Worm (Caenorhabditis elegans) whole organism, L4 larva: ENCODE measurements around the gene pdzd-8.

ENCODE experiments used
- F10B5.3 ChIP-seq: sonication (generic microtip); optimal IDR thresholded peaks from 2 replicates; lab custom pipeline; 2016; ENCODE audit warnings: mild to moderate bottlenecking, missing genetic modification characterization, missing compliant biosample characterization
- R02D3.7 ChIP-seq: fragments of 150-350 bp; sonication (generic microtip); optimal IDR thresholded peaks from 3 replicates; lab custom pipeline; 2014; ENCODE audit warnings: missing biosample characterization, missing genetic modification characterization
- Y75B8A.6 ChIP-seq: fragments of 200-800 bp; sonication (Bioruptor generic); IDR thresholded peaks from 2 replicates; pipeline ENCODE4 v1.3.6; 2022; ENCODE audit warnings: missing genetic modification reagents, missing genetic modification characterization, missing compliant biosample characterization
- ZK546.5 ChIP-seq, 2 experiments: sonication (generic microtip); optimal IDR thresholded peaks; 2 replicates each; lab custom pipeline; 2017; ENCODE audit warnings: missing biosample characterization in 2 of 2, missing genetic modification characterization in 2 of 2
- arid-1 ChIP-seq: fragments of 200-800 bp; sonication (Bioruptor generic); conservative IDR thresholded peaks from 2 replicates; pipeline ENCODE4 v1.3.6; 2022; ENCODE audit warnings: missing genetic modification reagents, missing genetic modification characterization, missing compliant biosample characterization
- ceh-32 ChIP-seq: sonication (generic microtip); optimal IDR thresholded peaks from 2 replicates; lab custom pipeline; 2016; ENCODE audit warnings: mild to moderate bottlenecking, missing genetic modification characterization, missing compliant biosample characterization; ENCODE audit not compliant: poor library complexity
- ceh-62 ChIP-seq: sonication (generic microtip); optimal IDR thresholded peaks from 2 replicates; lab custom pipeline; 2017; ENCODE audit warnings: missing biosample characterization, missing genetic modification characterization
- ceh-82 ChIP-seq: sonication (generic microtip); optimal IDR thresholded peaks from 2 replicates; lab custom pipeline; 2017; ENCODE audit warnings: missing biosample characterization, missing genetic modification characterization
- daf-16 ChIP-seq, 3 experiments: sonication (generic microtip); optimal IDR thresholded peaks; 2 replicates each; lab custom pipeline; 2016 to 2017; ENCODE audit warnings: missing genetic modification characterization in 3 of 3, missing genetic modification reagents in 3 of 3, mild to moderate bottlenecking in 2 of 3, missing compliant biosample characterization in 2 of 3, missing biosample characterization in 1 of 3, moderate library complexity in 1 of 3
- dmd-6 ChIP-seq: fragments of 200-800 bp; sonication (Bioruptor generic); IDR thresholded peaks from 2 replicates; pipeline ENCODE4 v1.3.6; 2022; ENCODE audit warnings: missing genetic modification reagents, missing genetic modification characterization, missing compliant biosample characterization
- dmd-9 ChIP-seq: fragments of 200-800 bp; sonication (Bioruptor generic); IDR thresholded peaks from 2 replicates; pipeline ENCODE4 v1.3.6; 2022; ENCODE audit warnings: missing genetic modification reagents, missing genetic modification characterization, missing compliant biosample characterization
- dve-1 ChIP-seq: sonication (generic microtip); optimal IDR thresholded peaks from 2 replicates; lab custom pipeline; 2017; ENCODE audit warnings: antibody characterized with exemption, mild to moderate bottlenecking, missing genetic modification characterization, missing compliant biosample characterization; ENCODE audit not compliant: insufficient read depth
- egl-27 ChIP-seq: sonication (generic microtip); optimal IDR thresholded peaks from 3 replicates; lab custom pipeline; 2017; ENCODE audit warnings: missing biosample characterization, missing genetic modification reagents, missing genetic modification characterization
- egl-43 ChIP-seq: fragments of 200-800 bp; sonication (Bioruptor generic); IDR thresholded peaks from 2 replicates; pipeline ENCODE4 v1.3.6; 2022; ENCODE audit warnings: missing genetic modification reagents, missing genetic modification characterization, missing compliant biosample characterization
- hif-1 ChIP-seq, 2 experiments: sonication (generic microtip); optimal IDR thresholded peaks; 2 replicates each; lab custom pipeline; 2016 to 2017; ENCODE audit warnings: missing compliant biosample characterization in 2 of 2, missing genetic modification characterization in 2 of 2, missing genetic modification reagents in 2 of 2, missing genotype in 2 of 2, mild to moderate bottlenecking in 1 of 2
- hlh-11 ChIP-seq: fragments of 200-800 bp; sonication (Bioruptor generic); optimal IDR thresholded peaks from 2 replicates; lab custom pipeline; 2018; ENCODE audit warnings: mild to moderate bottlenecking, missing genetic modification characterization, missing compliant biosample characterization
- lin-13 ChIP-seq: fragments of 150-350 bp; optimal IDR thresholded peaks from 2 replicates; lab custom pipeline; 2014; ENCODE audit warnings: missing biosample characterization, missing genetic modification reagents, missing genetic modification characterization
- lin-15B ChIP-seq: fragments of 150-350 bp; sonication (generic microtip); optimal IDR thresholded peaks from 3 replicates; lab custom pipeline; 2014; ENCODE audit warnings: missing biosample characterization, missing genetic modification characterization
- lin-29 ChIP-seq: fragments of 200-800 bp; sonication (Bioruptor generic); IDR thresholded peaks from 2 replicates; pipeline ENCODE4 v1.3.6; 2022; ENCODE audit warnings: missing genetic modification reagents, missing genetic modification characterization, missing compliant biosample characterization
- lin-38 ChIP-seq: fragments of 200-800 bp; sonication (Bioruptor generic); IDR thresholded peaks from 2 replicates; pipeline ENCODE4 v1.3.6; 2022; ENCODE audit warnings: missing genetic modification reagents, missing genetic modification characterization, missing compliant biosample characterization
- lir-3 ChIP-seq: sonication (generic microtip); optimal IDR thresholded peaks from 2 replicates; lab custom pipeline; 2016; ENCODE audit warnings: mild to moderate bottlenecking, missing genetic modification characterization, missing compliant biosample characterization
- lsy-2 ChIP-seq, 2 experiments: fragments of 150-350 bp in 1 of 2; sonication (generic microtip) in 1 of 2; optimal IDR thresholded peaks; 2 replicates each; lab custom pipeline; 2014 to 2017; ENCODE audit warnings: missing biosample characterization in 2 of 2, missing genetic modification characterization in 2 of 2
- mdl-1 ChIP-seq, 2 experiments: fragments of 150-350 bp in 1 of 2; sonication (generic microtip) in 1 of 2; optimal IDR thresholded peaks; 2 replicates each; lab custom pipeline; 2014 to 2017; ENCODE audit warnings: missing biosample characterization in 2 of 2, missing genetic modification characterization in 2 of 2
- mxl-3 ChIP-seq: fragments of 200-800 bp; sonication (Bioruptor generic); optimal IDR thresholded peaks from 2 replicates; lab custom pipeline; 2018; ENCODE audit warnings: mild to moderate bottlenecking, missing genetic modification characterization, missing compliant biosample characterization
- nhr-11 ChIP-seq: fragments of 150-350 bp; optimal IDR thresholded peaks from 2 replicates; lab custom pipeline; 2014; ENCODE audit warnings: missing biosample characterization, missing genetic modification characterization
- nhr-28 ChIP-seq: fragments of 150-350 bp; optimal IDR thresholded peaks from 2 replicates; lab custom pipeline; 2014; ENCODE audit warnings: missing biosample characterization, missing genetic modification characterization
- nhr-48 ChIP-seq: sonication (generic microtip); optimal IDR thresholded peaks from 2 replicates; lab custom pipeline; 2016; ENCODE audit warnings: mild to moderate bottlenecking, missing genetic modification characterization, missing compliant biosample characterization
- nhr-76 ChIP-seq: fragments of 150-350 bp; optimal IDR thresholded peaks from 2 replicates; lab custom pipeline; 2014; ENCODE audit warnings: missing biosample characterization, missing genetic modification characterization
- snpc-1.2 ChIP-seq: fragments of 200-800 bp; sonication (Bioruptor generic); IDR thresholded peaks from 2 replicates; pipeline ENCODE4 v1.3.6; 2022; ENCODE audit warnings: missing genetic modification reagents, missing genetic modification characterization, missing compliant biosample characterization
- spr-3 ChIP-seq: fragments of 200-800 bp; sonication (Bioruptor generic); optimal IDR thresholded peaks from 2 replicates; lab custom pipeline; 2018; ENCODE audit warnings: mild to moderate bottlenecking, missing genetic modification characterization, missing compliant biosample characterization
- tag-97 ChIP-seq: fragments of 200-800 bp; sonication (Bioruptor generic); IDR thresholded peaks from 2 replicates; pipeline ENCODE4 v1.3.6; 2022; ENCODE audit warnings: missing genetic modification characterization, missing compliant biosample characterization
- unc-130 ChIP-seq: sonication (generic microtip); optimal IDR thresholded peaks from 2 replicates; lab custom pipeline; 2016; ENCODE audit warnings: missing genetic modification reagents, missing genetic modification characterization, missing compliant biosample characterization
- unc-39 ChIP-seq: sonication (generic microtip); optimal IDR thresholded peaks from 2 replicates; lab custom pipeline; 2017; ENCODE audit warnings: missing biosample characterization, missing genetic modification characterization
- unc-62 ChIP-seq, 3 experiments: fragments of 150-350 bp in 1 of 3; sonication (generic microtip); optimal IDR thresholded peaks in 2 of 3; peaks in 1 of 3; 1 replicate in 1 of 3; 2 replicates in 2 of 3; lab custom pipeline; 2014 to 2017; ENCODE audit warnings: missing biosample characterization in 3 of 3, missing genetic modification characterization in 3 of 3, missing genetic modification reagents in 3 of 3, missing genotype in 1 of 3
- zag-1 ChIP-seq: fragments of 150-350 bp; optimal IDR thresholded peaks from 2 replicates; lab custom pipeline; 2014; ENCODE audit warnings: missing biosample characterization, missing genetic modification characterization
- zfp-2 ChIP-seq: sonication (generic microtip); optimal IDR thresholded peaks from 2 replicates; lab custom pipeline; 2016; ENCODE audit warnings: mild to moderate bottlenecking, missing genetic modification characterization, missing compliant biosample characterization
- zip-11 ChIP-seq: fragments of 200-800 bp; sonication (Bioruptor generic); IDR thresholded peaks from 2 replicates; pipeline ENCODE4 v1.3.6; 2022; ENCODE audit warnings: missing genetic modification characterization, missing compliant biosample characterization
- ztf-11 ChIP-seq: fragments of 150-350 bp; optimal IDR thresholded peaks from 2 replicates; lab custom pipeline; 2014; ENCODE audit warnings: missing biosample characterization, missing genetic modification characterization
- ztf-7 ChIP-seq: fragments of 150-350 bp; optimal IDR thresholded peaks from 2 replicates; lab custom pipeline; 2014; ENCODE audit warnings: missing biosample characterization, missing genetic modification characterization

pdzd-8 gene

ce11 chrIV:9005310-9005709 is 30.0 kb downstream of the pdzd-8 start, which contains the start of gene unc-129:
Gene unc-129 (minus strand): TSS chrIV:9005410.
- no peak for TF ChIP-seq arid-1
- no peak for TF ChIP-seq ztf-7
- no peak for TF ChIP-seq nhr-11
- no peak for TF ChIP-seq snpc-1.2 (GFP tag; lab: Robert Waterston, UW)
- no peak for TF ChIP-seq ceh-82 (tag; lab: Kevin White, UChicago)
- TF ChIP-seq zip-11 (GFP tag; lab: Robert Waterston, UW): no peak
- TF ChIP-seq unc-62 (GFP tag; optimal IDR thresholded peaks at IDR 0.05 in 1 of 2; lab: Kevin White, UChicago): peak in 1 of 2 experiments; percentile 69
- TF ChIP-seq unc-62 (tag; optimal IDR thresholded peaks at IDR 0.05; lab: Kevin White, UChicago): no peak
- no peak for TF ChIP-seq nhr-76
- no peak for TF ChIP-seq lir-3 (tag; lab: Kevin White, UChicago)

ce11 chrIV:9007947-9008346 is 32.6 kb downstream of the pdzd-8 start:
- TF ChIP-seq unc-130 (GFP tag; lab: Kevin White, UChicago): no peak
- TF ChIP-seq zip-11 (GFP tag; lab: Robert Waterston, UW): no peak
- TF ChIP-seq dve-1 (tag; lab: Kevin White, UChicago): no peak
- no peak for TF ChIP-seq F10B5.3
- TF ChIP-seq ceh-32 (tag; lab: Kevin White, UChicago): no peak
- TF ChIP-seq ztf-7: no peak
- no peak for TF ChIP-seq dmd-9 (GFP tag; lab: Robert Waterston, UW)
- TF ChIP-seq lsy-2 (tag; optimal IDR thresholded peaks at IDR 0.05; lab: Kevin White, UChicago): no peak
- TF ChIP-seq Y75B8A.6 (GFP tag; lab: Robert Waterston, UW): no peak
- no peak for TF ChIP-seq lin-38 (GFP tag; lab: Robert Waterston, UW)

ce11 chrIV:9010257-9010656 is 34.9 kb downstream of the pdzd-8 start, which contains the start of gene C53D6.11:
Gene C53D6.11 (plus strand): TSS chrIV:9010584.
- TF ChIP-seq nhr-28 (tag; lab: Kevin White, UChicago): peak; percentile 45
- TF ChIP-seq nhr-48 (tag; lab: Kevin White, UChicago): no peak
- no peak for TF ChIP-seq daf-16 (GFP tag; optimal IDR thresholded peaks at IDR 0.05; lab: Kevin White, UChicago)
- TF ChIP-seq daf-16 (tag; optimal IDR thresholded peaks at IDR 0.05; lab: Kevin White, UChicago): peak; percentile 36
- TF ChIP-seq, all 104 proteins: peak for 2

ce11 chrIV:9016477-9016876 is 41.2 kb downstream of the pdzd-8 start, which contains the start of gene acc-2:
Gene acc-2 (plus strand): TSS chrIV:9016777.
- no peak for TF ChIP-seq ztf-11 (tag; lab: Kevin White, UChicago)
- TF ChIP-seq zfp-2 (tag; lab: Kevin White, UChicago): no peak
- no peak for TF ChIP-seq mxl-3 (GFP tag; lab: Kevin White, UChicago)
- TF ChIP-seq dmd-6 (GFP tag; lab: Robert Waterston, UW): no peak
- TF ChIP-seq, all 104 proteins: peak for 0

- TF ChIP-seq lin-29 (GFP tag; lab: Robert Waterston, UW): no peak
- TF ChIP-seq hif-1 (tag; optimal IDR thresholded peaks at IDR 0.05; lab: Kevin White, UChicago): no peak
- no peak for TF ChIP-seq lin-15B
- TF ChIP-seq zag-1: no peak
- no peak for TF ChIP-seq tag-97 (GFP tag; lab: Robert Waterston, UW)
- TF ChIP-seq hlh-11 (tag; lab: Kevin White, UChicago): no peak
- no peak for TF ChIP-seq lin-38 (GFP tag; lab: Robert Waterston, UW)
- TF ChIP-seq egl-27 (tag; lab: Kevin White, UChicago): no peak
- TF ChIP-seq unc-39 (tag; lab: Kevin White, UChicago): no peak
- TF ChIP-seq lin-13: no peak
- TF ChIP-seq ZK546.5 (tag; optimal IDR thresholded peaks at IDR 0.05; lab: Kevin White, UChicago): no peak
- no peak for TF ChIP-seq spr-3 (GFP tag; lab: Kevin White, UChicago)
- no peak for TF ChIP-seq ceh-62 (tag; lab: Kevin White, UChicago)
- no peak for TF ChIP-seq R02D3.7
- TF ChIP-seq nhr-76: no peak
- TF ChIP-seq mdl-1 (tag; optimal IDR thresholded peaks at IDR 0.05; lab: Kevin White, UChicago): no peak
- no peak for TF ChIP-seq egl-43 (GFP tag; lab: Robert Waterston, UW)
These were observed 45.5 kb downstream of the pdzd-8 start, which contains the start of gene C53D6.4 for ce11 chrIV:9020840-9021239. Gene C53D6.4 (minus strand): TSS chrIV:9020940.
